Worm (Caenorhabditis elegans): ENCODE data around the gene mfsd-12.

Gene mfsd-12

DNA sequence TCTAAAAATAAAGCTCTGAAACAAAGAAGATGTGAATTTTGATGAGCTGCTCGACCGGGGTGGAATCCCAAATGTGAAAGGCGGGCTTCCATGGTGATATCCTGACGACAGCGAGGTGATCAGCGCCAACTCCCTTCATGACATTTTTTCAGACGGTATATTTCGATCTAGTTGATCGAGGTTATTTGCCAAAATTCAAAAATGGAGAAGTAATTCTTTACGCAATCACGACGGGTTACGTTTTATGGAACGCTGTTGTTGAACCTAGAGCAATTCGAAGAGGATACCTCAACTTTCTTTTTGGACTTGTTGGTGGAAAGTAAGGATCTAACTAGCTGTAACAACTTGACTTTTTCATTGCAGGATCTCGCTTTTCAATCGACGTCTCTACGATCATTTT, 8.8 kb downstream of the mfsd-12 start:
- TF ChIP-seq ceh-30 (tag; optimal IDR thresholded peaks at IDR 0.05): no peak
- TF ChIP-seq ztf-16 (tag; optimal IDR thresholded peaks at IDR 0.05): no peak
- no peak for TF ChIP-seq C08G9.2 (tag; optimal IDR thresholded peaks at IDR 0.05)
- TF ChIP-seq ceh-6 (GFP tag; optimal IDR thresholded peaks at IDR 0.05): no peak
- no peak for TF ChIP-seq unc-86 (tag; optimal IDR thresholded peaks at IDR 0.05)
- no peak for TF ChIP-seq ceh-45 (GFP tag; IDR thresholded peaks at IDR 0.05)
- no peak for TF ChIP-seq tbx-2 (tag; optimal IDR thresholded peaks at IDR 0.05)
- no peak for TF ChIP-seq ceh-18 (tag; optimal IDR thresholded peaks at IDR 0.05)

DNA sequence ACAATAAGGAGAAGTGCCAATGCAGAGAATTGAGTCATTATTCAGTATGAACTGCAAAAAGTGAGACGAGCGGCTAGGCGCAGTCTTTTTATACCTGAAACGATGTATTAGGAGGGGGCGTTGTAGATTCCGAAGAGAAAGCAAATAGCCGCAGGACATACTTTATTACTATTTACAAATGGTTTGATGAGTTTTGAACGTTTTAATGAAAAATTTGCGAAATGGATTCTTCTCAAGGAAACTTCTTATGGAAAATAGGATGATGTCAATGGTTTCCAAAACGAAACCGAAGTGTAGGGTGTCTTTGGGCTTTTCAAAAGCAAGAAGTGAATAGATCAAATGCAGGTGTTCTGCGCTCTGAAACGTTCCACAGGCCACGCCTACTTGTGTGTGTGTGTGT, 10.1 kb downstream of the mfsd-12 start, which contains the start of gene flp-11:
TSS of gene flp-11 (minus strand) at position 101 of the 400 bp plus-strand sequence.
- TF ChIP-seq pag-3 (tag; optimal IDR thresholded peaks at IDR 0.05; ENCODE audit: borderline replicate concordance) (no peak), ama-1 (optimal IDR thresholded peaks at IDR 0.05) (no peak), sox-2 (GFP tag; IDR thresholded peaks at IDR 0.05) (no peak), T23F11.4 (GFP tag; optimal IDR thresholded peaks at IDR 0.05) (no peak), odd-2 (tag; optimal IDR thresholded peaks at IDR 0.05) (no peak), hlh-15 (tag; optimal IDR thresholded peaks at IDR 0.05) (no peak), gmeb-2 (tag; optimal IDR thresholded peaks at IDR 0.05) (no peak), syd-9 (tag; optimal IDR thresholded peaks at IDR 0.05) (no peak), ceh-18 (tag; optimal IDR thresholded peaks at IDR 0.05) (no peak), ref-2 (tag; optimal IDR thresholded peaks at IDR 0.05) (no peak), elt-4 (tag; optimal IDR thresholded peaks at IDR 0.05) (no peak), ceh-45 (GFP tag; IDR thresholded peaks at IDR 0.05) (no peak), ceh-6 (GFP tag; optimal IDR thresholded peaks at IDR 0.05) (no peak), npax-4 (tag; optimal IDR thresholded peaks at IDR 0.05) (no peak), fax-1 (tag; optimal IDR thresholded peaks at IDR 0.05) (no peak)

DNA sequence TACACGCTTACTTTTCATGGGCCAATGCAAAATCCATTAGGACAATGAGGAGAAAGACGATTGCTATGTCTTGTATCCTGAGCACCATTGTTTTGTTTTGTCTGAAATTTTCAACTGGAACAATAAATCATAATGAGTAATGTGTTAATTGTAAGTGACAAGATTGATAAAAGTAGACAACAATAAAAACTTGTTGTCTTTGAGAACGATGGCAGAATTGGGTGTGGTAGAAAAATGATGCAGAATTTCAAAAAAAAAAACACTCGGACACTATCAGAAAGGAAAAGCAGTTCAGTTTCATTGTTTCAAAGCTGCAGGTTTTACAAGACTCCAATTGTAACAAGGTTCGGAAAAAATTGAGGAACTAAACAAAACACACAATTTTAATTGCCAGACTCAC, 14.7 kb downstream of the mfsd-12 start, which contains the start of gene K02G10.15:
TSS of gene K02G10.15 (minus strand) at position 101 of the 400 bp plus-strand sequence.
- TF ChIP-seq F13H6.1 (tag; optimal IDR thresholded peaks at IDR 0.05): no peak
- TF ChIP-seq sdc-2 (tag; optimal IDR thresholded peaks at IDR 0.05): no peak
- TF ChIP-seq T23F11.4 (GFP tag; optimal IDR thresholded peaks at IDR 0.05): no peak
- no peak for TF ChIP-seq tbx-7 (tag; optimal IDR thresholded peaks at IDR 0.05)
- no peak for TF ChIP-seq ceh-9 (tag; optimal IDR thresholded peaks at IDR 0.05)
- no peak for TF ChIP-seq rnt-1 (tag; optimal IDR thresholded peaks at IDR 0.05)
- no peak for TF ChIP-seq unc-3 (GFP tag; conservative IDR thresholded peaks at IDR 0.05)
- TF ChIP-seq unc-3 (tag; optimal IDR thresholded peaks at IDR 0.05): no peak
- no peak for TF ChIP-seq unc-42 (tag; optimal IDR thresholded peaks at IDR 0.05)
- no peak for TF ChIP-seq ztf-16 (tag; optimal IDR thresholded peaks at IDR 0.05)
- TF ChIP-seq lin-11 (tag; optimal IDR thresholded peaks at IDR 0.05): no peak
- TF ChIP-seq che-1 (tag; optimal IDR thresholded peaks at IDR 0.05): no peak
- no peak for TF ChIP-seq zip-5 (tag; optimal IDR thresholded peaks at IDR 0.05)
- no peak for TF ChIP-seq ceh-24 (tag; optimal IDR thresholded peaks at IDR 0.05)
- no peak for TF ChIP-seq ceh-22 (tag; optimal IDR thresholded peaks at IDR 0.05)
- no peak for TF ChIP-seq ceh-6 (GFP tag; optimal IDR thresholded peaks at IDR 0.05)
- no peak for TF ChIP-seq pha-2 (tag; optimal IDR thresholded peaks at IDR 0.05)

DNA sequence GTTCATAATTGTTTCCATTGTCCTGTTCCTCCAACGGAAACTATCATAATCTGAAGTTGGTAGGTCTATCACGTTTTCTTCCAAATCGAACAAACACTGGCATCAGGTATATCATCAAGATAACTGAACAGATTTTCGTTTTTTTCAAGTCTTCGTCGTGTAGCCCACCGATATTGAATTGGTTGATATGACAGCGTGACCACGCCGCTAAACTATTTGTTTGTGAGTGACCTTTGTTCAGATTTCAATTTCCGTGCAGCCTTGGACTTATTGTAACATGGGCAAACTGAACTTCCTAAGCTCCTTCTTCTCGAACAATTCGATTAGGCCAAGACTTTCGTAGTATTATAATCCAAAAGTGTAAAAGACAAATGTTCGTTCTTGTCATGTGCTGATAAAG, 17.7 kb downstream of the mfsd-12 start:
- no peak for TF ChIP-seq ceh-6 (GFP tag; optimal IDR thresholded peaks at IDR 0.05)
- TF ChIP-seq pag-3 (tag; optimal IDR thresholded peaks at IDR 0.05; ENCODE audit: borderline replicate concordance): no peak
- no peak for TF ChIP-seq sox-2 (GFP tag; IDR thresholded peaks at IDR 0.05)
- no peak for TF ChIP-seq hlh-15 (tag; optimal IDR thresholded peaks at IDR 0.05)
- no peak for TF ChIP-seq ceh-24 (tag; optimal IDR thresholded peaks at IDR 0.05)
- no peak for TF ChIP-seq elt-2 (tag; optimal IDR thresholded peaks at IDR 0.05)
- no peak for TF ChIP-seq ref-2 (tag; optimal IDR thresholded peaks at IDR 0.05)
- no peak for TF ChIP-seq pat-9 (tag; optimal IDR thresholded peaks at IDR 0.05)
- no peak for TF ChIP-seq rnt-1 (tag; optimal IDR thresholded peaks at IDR 0.05)
- TF ChIP-seq hlh-30 (tag; optimal IDR thresholded peaks at IDR 0.05; ENCODE audit: insufficient read depth): no peak
- no peak for TF ChIP-seq K09A11.1 (tag; optimal IDR thresholded peaks at IDR 0.05; ENCODE audit: insufficient read depth)
- TF ChIP-seq elt-4 (tag; optimal IDR thresholded peaks at IDR 0.05): no peak
- no peak for TF ChIP-seq ceh-9 (tag; optimal IDR thresholded peaks at IDR 0.05)
- TF ChIP-seq T23F11.4 (GFP tag; optimal IDR thresholded peaks at IDR 0.05): no peak
